Fruit fly (Drosophila melanogaster) whole organism, prepupa: Measurements from ENCODE around the gene CG32284.

Source experiments
- CG10631 ChIP-seq: fragments of 200-800 bp; sonication (Bioruptor generic); optimal IDR thresholded peaks from 2 replicates; lab custom pipeline; 2016; ENCODE audit warnings: missing biosample characterization, missing genetic modification characterization
- CG10669 ChIP-seq: fragments of 200-800 bp; sonication (Bioruptor generic); optimal IDR thresholded peaks from 3 replicates; lab custom pipeline; 2018; ENCODE audit warnings: missing biosample characterization, mild to moderate bottlenecking, missing genetic modification characterization, moderate library complexity
- CG11294 ChIP-seq: fragments of 200-800 bp; sonication (Bioruptor generic); IDR thresholded peaks from 2 replicates; pipeline ENCODE4 v1.3.6; 2022; ENCODE audit warnings: missing biosample characterization, missing genetic modification characterization
- CG11902 ChIP-seq: fragments of 200-800 bp; sonication (Bioruptor generic); optimal IDR thresholded peaks from 3 replicates; lab custom pipeline; 2016; ENCODE audit warnings: missing biosample characterization, missing genetic modification characterization
- CG1621 ChIP-seq: fragments of 200-800 bp; sonication (Bioruptor generic); optimal IDR thresholded peaks from 3 replicates; lab custom pipeline; 2018; ENCODE audit warnings: missing biosample characterization, mild to moderate bottlenecking, missing genetic modification characterization
- CG16779 ChIP-seq: fragments of 200-800 bp; sonication (Bioruptor generic); optimal IDR thresholded peaks from 3 replicates; lab custom pipeline; 2017; ENCODE audit warnings: missing biosample characterization, mild to moderate bottlenecking, missing genetic modification characterization
- CG3032 ChIP-seq: fragments of 200-800 bp; optimal IDR thresholded peaks from 2 replicates; lab custom pipeline; 2019; ENCODE audit warnings: missing biosample characterization, mild to moderate bottlenecking, missing genetic modification characterization, moderate library complexity
- CG31627 ChIP-seq: fragments of 200-800 bp; sonication (Bioruptor generic); optimal IDR thresholded peaks from 3 replicates; lab custom pipeline; 2016; ENCODE audit warnings: missing biosample characterization, missing genetic modification characterization
- CG4318 ChIP-seq: fragments of 200-800 bp; sonication (Bioruptor generic); optimal IDR thresholded peaks from 3 replicates; lab custom pipeline; 2017; ENCODE audit warnings: missing biosample characterization, mild to moderate bottlenecking, missing genetic modification characterization
- CG6163 ChIP-seq: fragments of 200-800 bp; sonication (Bioruptor generic); IDR thresholded peaks from 3 replicates; pipeline ENCODE4 v1.3.6; 2022; ENCODE audit warnings: missing biosample characterization, missing genetic modification characterization
- CG6276 ChIP-seq: fragments of 200-800 bp; sonication (Bioruptor generic); optimal IDR thresholded peaks from 2 replicates; lab custom pipeline; 2017; ENCODE audit warnings: missing biosample characterization, mild to moderate bottlenecking, missing genetic modification characterization
- CG6792 ChIP-seq: fragments of 200-800 bp; sonication (Bioruptor generic); optimal IDR thresholded peaks from 3 replicates; lab custom pipeline; 2016; ENCODE audit warnings: missing biosample characterization, missing genetic modification characterization
- CG6854 ChIP-seq: fragments of 200-800 bp; sonication (Bioruptor generic); optimal IDR thresholded peaks from 2 replicates; lab custom pipeline; 2017; ENCODE audit warnings: missing biosample characterization, mild to moderate bottlenecking, missing genetic modification characterization
- CG7368 ChIP-seq: fragments of 200-800 bp; sonication (Bioruptor generic); optimal IDR thresholded peaks from 3 replicates; lab custom pipeline; 2016; ENCODE audit warnings: missing biosample characterization, missing genetic modification characterization
- CG8319 ChIP-seq: fragments of 200-800 bp; sonication (Bioruptor generic); optimal IDR thresholded peaks from 3 replicates; lab custom pipeline; 2016; ENCODE audit warnings: missing biosample characterization, missing genetic modification characterization
- CG8632 ChIP-seq: fragments of 200-800 bp; sonication (Bioruptor generic); optimal IDR thresholded peaks from 3 replicates; lab custom pipeline; 2016; ENCODE audit warnings: missing biosample characterization, missing genetic modification characterization
- CG9139 ChIP-seq: fragments of 200-800 bp; sonication (Bioruptor generic); optimal IDR thresholded peaks from 3 replicates; lab custom pipeline; 2017; ENCODE audit warnings: missing biosample characterization, mild to moderate bottlenecking, missing genetic modification characterization
- Eip78C ChIP-seq: fragments of 200-800 bp; sonication (Bioruptor generic); peaks from one replicate; lab custom pipeline; 2016; ENCODE audit warnings: missing biosample characterization, missing genetic modification characterization
- Eip93F ChIP-seq: fragments of 200-800 bp; sonication (Bioruptor generic); optimal IDR thresholded peaks from 2 replicates; lab custom pipeline; 2016; ENCODE audit warnings: missing biosample characterization, mild to moderate bottlenecking, missing genetic modification characterization
- Hr4 ChIP-seq: fragments of 200-800 bp; sonication (Bioruptor generic); optimal IDR thresholded peaks from 3 replicates; lab custom pipeline; 2016; ENCODE audit warnings: missing biosample characterization, missing genetic modification characterization
- Met ChIP-seq: fragments of 200-800 bp; sonication (Bioruptor generic); optimal IDR thresholded peaks from 3 replicates; lab custom pipeline; 2016; ENCODE audit warnings: missing biosample characterization, missing genetic modification characterization
- OdsH ChIP-seq: fragments of 200-800 bp; sonication (Bioruptor generic); optimal IDR thresholded peaks from 3 replicates; lab custom pipeline; 2016; ENCODE audit warnings: missing biosample characterization, missing genetic modification characterization
- Smox ChIP-seq: fragments of 200-800 bp; sonication (Bioruptor generic); optimal IDR thresholded peaks from 3 replicates; lab custom pipeline; 2016; ENCODE audit warnings: missing biosample characterization, missing genetic modification characterization
- Sox102F ChIP-seq: fragments of 200-800 bp; sonication (Bioruptor generic); optimal IDR thresholded peaks from 2 replicates; lab custom pipeline; 2016; ENCODE audit warnings: missing biosample characterization, mild to moderate bottlenecking, missing genetic modification characterization
- Sox14 ChIP-seq: fragments of 200-800 bp; sonication (Bioruptor generic); optimal IDR thresholded peaks from 3 replicates; lab custom pipeline; 2016; ENCODE audit warnings: missing biosample characterization, missing genetic modification characterization
- Sox15 ChIP-seq: fragments of 200-800 bp; sonication (Bioruptor generic); optimal IDR thresholded peaks from 3 replicates; lab custom pipeline; 2016; ENCODE audit warnings: missing biosample characterization, missing genetic modification characterization
- acj6 ChIP-seq: fragments of 200-800 bp; sonication (Bioruptor generic); optimal IDR thresholded peaks from 3 replicates; lab custom pipeline; 2016; ENCODE audit warnings: missing biosample characterization, missing genetic modification characterization
- cyc ChIP-seq: fragments of 200-800 bp; sonication (Bioruptor generic); optimal IDR thresholded peaks from 3 replicates; lab custom pipeline; 2016; ENCODE audit warnings: missing biosample characterization, missing genetic modification characterization
- esn ChIP-seq: fragments of 200-800 bp; sonication (Bioruptor generic); optimal IDR thresholded peaks from 2 replicates; lab custom pipeline; 2016; ENCODE audit warnings: missing biosample characterization, mild to moderate bottlenecking, missing genetic modification characterization, moderate library complexity
- fd59A ChIP-seq: fragments of 200-800 bp; sonication (Bioruptor generic); optimal IDR thresholded peaks from 2 replicates; lab custom pipeline; 2017; ENCODE audit warnings: missing biosample characterization, mild to moderate bottlenecking, missing genetic modification characterization, missing genetic modification reagents
- fkh ChIP-seq: fragments of 200-800 bp; sonication (Bioruptor generic); optimal IDR thresholded peaks from 3 replicates; lab custom pipeline; 2017; ENCODE audit warnings: missing biosample characterization, mild to moderate bottlenecking, missing genetic modification characterization, moderate library complexity
- lz ChIP-seq: fragments of 200-800 bp; sonication (Bioruptor generic); optimal IDR thresholded peaks from 3 replicates; lab custom pipeline; 2016; ENCODE audit warnings: missing biosample characterization, missing genetic modification characterization
- net ChIP-seq: fragments of 200-800 bp; sonication (Bioruptor generic); optimal IDR thresholded peaks from 3 replicates; lab custom pipeline; 2016; ENCODE audit warnings: missing biosample characterization, missing genetic modification characterization
- pdm3 ChIP-seq: fragments of 200-800 bp; sonication (Bioruptor generic); optimal IDR thresholded peaks from 3 replicates; lab custom pipeline; 2016; ENCODE audit warnings: missing biosample characterization, missing genetic modification characterization
- spab ChIP-seq: fragments of 200-800 bp; sonication (Bioruptor generic); optimal IDR thresholded peaks from 2 replicates; lab custom pipeline; 2017; ENCODE audit warnings: missing biosample characterization, mild to moderate bottlenecking, missing genetic modification characterization, missing genetic modification reagents
- ss ChIP-seq, 2 experiments: fragments of 200-800 bp; sonication (Bioruptor generic); optimal IDR thresholded peaks; 2 replicates in 1 of 2; 3 replicates in 1 of 2; lab custom pipeline; 2017 to 2018; ENCODE audit warnings: mild to moderate bottlenecking in 2 of 2, missing biosample characterization in 2 of 2, missing genetic modification characterization in 2 of 2, moderate library complexity in 1 of 2
- svp ChIP-seq: fragments of 200-800 bp; sonication (Bioruptor generic); peaks from one replicate; lab custom pipeline; 2016; ENCODE audit warnings: missing biosample characterization, missing genetic modification characterization
- topi ChIP-seq: fragments of 200-800 bp; sonication (Bioruptor generic); optimal IDR thresholded peaks from 3 replicates; lab custom pipeline; 2016; ENCODE audit warnings: missing biosample characterization, missing genetic modification characterization
- vri ChIP-seq: fragments of 200-800 bp; sonication (Bioruptor generic); optimal IDR thresholded peaks from 3 replicates; lab custom pipeline; 2016; ENCODE audit warnings: missing biosample characterization, mild to moderate bottlenecking, missing genetic modification characterization

The CG32284 gene

dm6 chr3L:3179474-3179873 is 7.0 kb upstream of the CG32284 start (continued):
- TF ChIP-seq Eip78C (GFP tag; lab: Kevin White, UChicago) (peak; percentile 98), CG6276 (no peak), fkh (no peak), pdm3 (GFP tag; lab: Kevin White, UChicago) (peak; percentile 90), CG3032 (tag; lab: Kevin White, UChicago) (peak; percentile 91), CG6163 (GFP tag; lab: Robert Waterston, UW) (peak; percentile 96), esn (GFP tag; lab: Kevin White, UChicago) (peak; percentile 94), Eip93F (GFP tag; lab: Kevin White, UChicago) (peak; percentile 86), CG8632 (GFP tag; lab: Kevin White, UChicago) (peak; percentile 90), CG31627 (GFP tag; lab: Kevin White, UChicago) (peak; percentile 91), topi (GFP tag; lab: Kevin White, UChicago) (peak; percentile 94), Sox14 (GFP tag; lab: Kevin White, UChicago) (peak; percentile 93), CG6792 (GFP tag; lab: Kevin White, UChicago) (peak; percentile 93), cyc (peak; percentile 93), net (GFP tag; lab: Kevin White, UChicago) (peak; percentile 87), fd59A (peak; percentile 85), OdsH (GFP tag; lab: Kevin White, UChicago) (no peak)

- no peak for TF ChIP-seq Sox15 (GFP tag; lab: Kevin White, UChicago)
- TF ChIP-seq, all 60 proteins: peak for 0
Measured at dm6 chr3L:3184104-3184503, 2.4 kb upstream of the CG32284 start, which contains the start of gene CG42494. Gene CG42494 (plus strand): TSS chr3L:3184404.

- TF ChIP-seq CG6854 (peak; percentile 0), CG10631 (no peak)
Measured at dm6 chr3L:3187263-3187662, 799 bp downstream of the CG32284 start, which contains the start of gene CG14957. Gene CG14957 (plus strand): TSS chr3L:3187563.

dm6 chr3L:3189647-3190046 is 3.2 kb downstream of the CG32284 start, which contains the start of the genes CG42525 and CG14958:
Gene CG42525 (minus strand): TSS chr3L:3189747.
Gene CG14958 (plus strand): TSS chr3L:3189978.
- TF ChIP-seq CG1621 (tag; lab: Kevin White, UChicago) (no peak), CG11294 (GFP tag; lab: Robert Waterston, UW) (no peak), Smox (GFP tag; lab: Kevin White, UChicago) (no peak), acj6 (GFP tag; lab: Kevin White, UChicago) (no peak), CG11902 (GFP tag; lab: Kevin White, UChicago) (no peak), Sox15 (GFP tag; lab: Kevin White, UChicago) (no peak), lz (no peak), Met (GFP tag; lab: Kevin White, UChicago) (no peak), Hr4 (GFP tag; lab: Kevin White, UChicago) (no peak), CG6854 (no peak), Sox14 (GFP tag; lab: Kevin White, UChicago) (no peak), pdm3 (GFP tag; lab: Kevin White, UChicago) (no peak), cyc (no peak)

- TF ChIP-seq net (GFP tag; lab: Kevin White, UChicago) (no peak), cyc (no peak), CG6163 (GFP tag; lab: Robert Waterston, UW) (no peak), Sox14 (GFP tag; lab: Kevin White, UChicago) (no peak), svp (GFP tag; lab: Kevin White, UChicago) (no peak), OdsH (GFP tag; lab: Kevin White, UChicago) (no peak), fkh (peak; percentile 85), vri (GFP tag; lab: Kevin White, UChicago) (no peak)
Measured at dm6 chr3L:3192333-3192894, 6.0 kb downstream of the CG32284 start, which contains the start of gene CG14965. Gene CG14965 (minus strand): TSS chr3L:3192491.

- peak; percentile 82 for TF ChIP-seq fkh
- peak; percentile 98 for TF ChIP-seq CG9139 (GFP tag; lab: Kevin White, UChicago)
- TF ChIP-seq ss (GFP tag; optimal IDR thresholded peaks at IDR 0.05; lab: Kevin White, UChicago): peak; percentile 98
- peak; percentile 89 for TF ChIP-seq CG1621 (tag; lab: Kevin White, UChicago)
- TF ChIP-seq esn (GFP tag; lab: Kevin White, UChicago): peak; percentile 97
- TF ChIP-seq CG11294 (GFP tag; lab: Robert Waterston, UW): peak; percentile 53; the same call in 1 of the 2 replicates
- TF ChIP-seq CG8319 (GFP tag; lab: Kevin White, UChicago): peak; percentile 89
- TF ChIP-seq CG6854: peak; percentile 100
- TF ChIP-seq CG7368 (GFP tag; lab: Kevin White, UChicago): peak; percentile 96
- peak; percentile 98 for TF ChIP-seq Sox102F (GFP tag; lab: Kevin White, UChicago)
- peak; percentile 90 for TF ChIP-seq CG10669 (GFP tag; lab: Kevin White, UChicago)
- peak; percentile 79 for TF ChIP-seq spab (GFP tag; lab: Kevin White, UChicago)
- TF ChIP-seq cyc: peak; percentile 90
- TF ChIP-seq svp (GFP tag; lab: Kevin White, UChicago): no peak
- TF ChIP-seq CG10631: peak; percentile 77
- TF ChIP-seq CG16779 (tag; lab: Kevin White, UChicago): peak; percentile 98
- TF ChIP-seq CG3032 (tag; lab: Kevin White, UChicago): peak; percentile 82
- peak; percentile 34 for TF ChIP-seq CG4318 (GFP tag; lab: Kevin White, UChicago)
Measured at dm6 chr3L:3192912-3193311, 6.4 kb downstream of the CG32284 start, which contains the start of gene Hsp83. Gene Hsp83 (plus strand): TSS chr3L:3192969.
